Fruit fly (Drosophila melanogaster) whole organism, wandering third instar larva: Measurements from ENCODE around the gene Shal.

Experiments used
- Abd-B ChIP-seq: fragments of >200 bp; optimal IDR thresholded peaks from 2 replicates; lab custom pipeline; 2017; ENCODE audit warnings: missing biosample characterization, missing genetic modification characterization
- CG32264 ChIP-seq: fragments of 200-800 bp; sonication (Bioruptor generic); optimal IDR thresholded peaks from 2 replicates; lab custom pipeline; 2016; ENCODE audit warnings: missing biosample characterization, missing genetic modification characterization
- CG9705 ChIP-seq: fragments of 200-800 bp; sonication (Bioruptor generic); optimal IDR thresholded peaks from 2 replicates; lab custom pipeline; 2018; ENCODE audit warnings: missing biosample characterization, mild to moderate bottlenecking, missing genetic modification characterization
- CrebA ChIP-seq: fragments of 200-800 bp; sonication (Bioruptor generic); optimal IDR thresholded peaks from 2 replicates; lab custom pipeline; 2016; ENCODE audit warnings: missing biosample characterization, mild to moderate bottlenecking, missing genetic modification characterization, borderline replicate concordance
- Dfd ChIP-seq: fragments of >200 bp; optimal IDR thresholded peaks from 2 replicates; lab custom pipeline; 2017; ENCODE audit warnings: missing biosample characterization, missing genetic modification characterization
- Dif ChIP-seq: fragments of 200-275, 200-300 bp; sonication (Bioruptor generic); optimal IDR thresholded peaks from 2 replicates; lab custom pipeline; 2018; ENCODE audit warnings: missing biosample characterization, missing genetic modification characterization; ENCODE audit not compliant: partially characterized antibody
- GATAd ChIP-seq: sonication (Bioruptor generic); optimal IDR thresholded peaks from 2 replicates; lab custom pipeline; 2016; ENCODE audit warnings: missing biosample characterization, missing genetic modification characterization
- HLH106 ChIP-seq: fragments of 200-800 bp; optimal IDR thresholded peaks from 3 replicates; lab custom pipeline; 2019; ENCODE audit warnings: missing biosample characterization, mild to moderate bottlenecking, missing genetic modification characterization, moderate library complexity
- Hnf4 ChIP-seq: fragments of 200-800 bp; sonication (Bioruptor generic); optimal IDR thresholded peaks from 2 replicates; lab custom pipeline; 2016; ENCODE audit warnings: missing biosample characterization, mild to moderate bottlenecking, missing genetic modification characterization
- Hr78 ChIP-seq: fragments of >200 bp; optimal IDR thresholded peaks from 2 replicates; lab custom pipeline; 2017; ENCODE audit warnings: missing biosample characterization, missing genetic modification characterization
- Mio ChIP-seq: sonication (Bioruptor generic); optimal IDR thresholded peaks from 2 replicates; lab custom pipeline; 2016; ENCODE audit warnings: missing biosample characterization, missing genetic modification characterization
- Myc ChIP-seq: fragments of >200 bp; optimal IDR thresholded peaks from 2 replicates; lab custom pipeline; 2017
- N ChIP-seq: fragments of >200 bp; optimal IDR thresholded peaks from 2 replicates; lab custom pipeline; 2018; ENCODE audit warnings: missing biosample characterization, missing external identifiers, missing genetic modification characterization
- OdsH ChIP-seq: fragments of 200-800 bp; sonication (Bioruptor generic); optimal IDR thresholded peaks from 2 replicates; lab custom pipeline; 2016; ENCODE audit warnings: missing biosample characterization, mild to moderate bottlenecking, missing genetic modification characterization
- Sp1 ChIP-seq: fragments of 200-800 bp; sonication (Bioruptor generic); optimal IDR thresholded peaks from 3 replicates; lab custom pipeline; 2019; ENCODE audit warnings: missing biosample characterization, mild to moderate bottlenecking, missing genetic modification characterization, moderate library complexity
- br ChIP-seq: fragments of 200-800 bp; sonication (Bioruptor generic); optimal IDR thresholded peaks from 2 replicates; lab custom pipeline; 2016; ENCODE audit warnings: missing biosample characterization, missing genetic modification characterization
- brk ChIP-seq: fragments of 200-800 bp; sonication (Bioruptor generic); optimal IDR thresholded peaks from 2 replicates; lab custom pipeline; 2016; ENCODE audit warnings: missing biosample characterization, mild to moderate bottlenecking, missing genetic modification characterization
- dmrt93B ChIP-seq: fragments of 200-800 bp; sonication (Bioruptor generic); optimal IDR thresholded peaks from 2 replicates; lab custom pipeline; 2018; ENCODE audit warnings: missing biosample characterization, mild to moderate bottlenecking, missing genetic modification characterization
- ey ChIP-seq: fragments of 200-800 bp; sonication (Bioruptor generic); optimal IDR thresholded peaks from 2 replicates; lab custom pipeline; 2016; ENCODE audit warnings: missing biosample characterization, missing genetic modification characterization
- foxo ChIP-seq, 2 experiments: fragments of 200-800 bp; sonication (Bioruptor generic); optimal IDR thresholded peaks; 2 replicates in 1 of 2; 3 replicates in 1 of 2; lab custom pipeline; 2016 to 2017; ENCODE audit warnings: missing biosample characterization in 2 of 2, missing genetic modification characterization in 2 of 2
- fru ChIP-seq: fragments of 200-800 bp; sonication (Bioruptor generic); optimal IDR thresholded peaks from 3 replicates; lab custom pipeline; 2016; ENCODE audit warnings: missing biosample characterization, mild to moderate bottlenecking, missing genetic modification characterization
- h ChIP-seq: fragments of 200-800 bp; sonication (Bioruptor generic); optimal IDR thresholded peaks from 3 replicates; lab custom pipeline; 2016; ENCODE audit warnings: missing biosample characterization, mild to moderate bottlenecking, missing genetic modification characterization
- jim ChIP-seq: fragments of 175-275, 200-325 bp; sonication (Bioruptor generic); optimal IDR thresholded peaks from 2 replicates; lab custom pipeline; 2016; ENCODE audit warnings: missing biosample characterization, mild to moderate bottlenecking, missing genetic modification characterization
- lola ChIP-seq: fragments of >200 bp; optimal IDR thresholded peaks from 2 replicates; lab custom pipeline; 2017; ENCODE audit warnings: missing biosample characterization, missing genetic modification characterization
- pan ChIP-seq: fragments of >200 bp; optimal IDR thresholded peaks from 2 replicates; lab custom pipeline; 2017
- psq ChIP-seq: fragments of 200-800 bp; sonication (Bioruptor generic); optimal IDR thresholded peaks from 3 replicates; lab custom pipeline; 2017; ENCODE audit warnings: missing biosample characterization, mild to moderate bottlenecking, missing genetic modification characterization, moderate library complexity
- rgr ChIP-seq: fragments of 200-800 bp; sonication (Bioruptor generic); optimal IDR thresholded peaks from 3 replicates; lab custom pipeline; 2016; ENCODE audit warnings: missing biosample characterization, mild to moderate bottlenecking, missing genetic modification characterization
- sage ChIP-seq: fragments of 200-800 bp; sonication (Bioruptor generic); optimal IDR thresholded peaks from 2 replicates; lab custom pipeline; 2016; ENCODE audit warnings: missing biosample characterization, mild to moderate bottlenecking, missing genetic modification characterization
- sv ChIP-seq: fragments of 200-800 bp; sonication (Bioruptor generic); optimal IDR thresholded peaks from 3 replicates; lab custom pipeline; 2016; ENCODE audit warnings: missing biosample characterization, missing genetic modification characterization
- tai ChIP-seq: sonication (Bioruptor generic); optimal IDR thresholded peaks from 2 replicates; lab custom pipeline; 2016; ENCODE audit warnings: missing biosample characterization, missing genetic modification characterization
- usp ChIP-seq: fragments of >200 bp; optimal IDR thresholded peaks from 2 replicates; lab custom pipeline; 2017; ENCODE audit warnings: missing biosample characterization, missing genetic modification characterization
- woc ChIP-seq: sonication (Bioruptor generic); optimal IDR thresholded peaks from 2 replicates; lab custom pipeline; 2016; ENCODE audit warnings: missing biosample characterization, mild to moderate bottlenecking, missing genetic modification characterization

Shal gene

dm6 chr3L:19575650-19576049, 8.7 kb downstream of the Shal start (continued):
- TF ChIP-seq fru (GFP tag; lab: Kevin White, UChicago) (peak; percentile 59), h (GFP tag; lab: Kevin White, UChicago) (peak; percentile 69), Hr78 (GFP tag; lab: Kevin White, UChicago) (no peak), Hnf4 (GFP tag; lab: Kevin White, UChicago) (peak; percentile 82), Sp1 (GFP tag; lab: Kevin White, UChicago) (no peak), brk (GFP tag; lab: Kevin White, UChicago) (peak; percentile 61), Dif (GFP tag; lab: Kevin White, UChicago) (no peak)

dm6 chr3L:19574452-19574851, 9.9 kb downstream of the Shal start:
- TF ChIP-seq Dfd (GFP tag; lab: Kevin White, UChicago) (peak; percentile 92), dmrt93B (GFP tag; lab: Kevin White, UChicago) (no peak)
- TF ChIP-seq, all 38 proteins: peak for 1

- no peak for TF ChIP-seq fru (GFP tag; lab: Kevin White, UChicago)
- no peak for TF ChIP-seq sv
- no peak for TF ChIP-seq GATAd
- no peak for TF ChIP-seq N (GFP tag; lab: Kevin White, UChicago)
- TF ChIP-seq br = no peak
Measured at dm6 chr3L:19569407-19569806, 15.0 kb downstream of the Shal start.

dm6 chr3L:19568999-19569398, 15.4 kb downstream of the Shal start:
- TF ChIP-seq tai (GFP tag; lab: Kevin White, UChicago) (no peak), Myc (peak; percentile 42)

dm6 chr3L:19566127-19566526, 18.2 kb downstream of the Shal start:
- no peak for TF ChIP-seq rgr (GFP tag; lab: Kevin White, UChicago)
- no peak for TF ChIP-seq jim (GFP tag; lab: Kevin White, UChicago)
- no peak for TF ChIP-seq woc
- no peak for TF ChIP-seq sv
- no peak for TF ChIP-seq CG9705 (GFP tag; lab: Kevin White, UChicago)
- no peak for TF ChIP-seq HLH106 (tag; lab: Kevin White, UChicago)
- no peak for TF ChIP-seq lola (GFP tag; lab: Kevin White, UChicago)
- TF ChIP-seq Mio (GFP tag; lab: Kevin White, UChicago) = no peak
- no peak for TF ChIP-seq Hr78 (GFP tag; lab: Kevin White, UChicago)
- TF ChIP-seq fru (GFP tag; lab: Kevin White, UChicago) = no peak
- TF ChIP-seq brk (GFP tag; lab: Kevin White, UChicago) = no peak
- no peak for TF ChIP-seq psq (GFP tag; lab: Kevin White, UChicago)
- no peak for TF ChIP-seq ey (GFP tag; lab: Kevin White, UChicago)
- TF ChIP-seq Abd-B (GFP tag; lab: Kevin White, UChicago) = no peak
- no peak for TF ChIP-seq CrebA
- TF ChIP-seq foxo (GFP tag; optimal IDR thresholded peaks at IDR 0.05; lab: Kevin White, UChicago) = no peak
- TF ChIP-seq CG32264 = no peak

- TF ChIP-seq tai (GFP tag; lab: Kevin White, UChicago) (no peak), Hnf4 (GFP tag; lab: Kevin White, UChicago) (no peak), Dif (GFP tag; lab: Kevin White, UChicago) (no peak), psq (GFP tag; lab: Kevin White, UChicago) (no peak), OdsH (GFP tag; lab: Kevin White, UChicago) (no peak), brk (GFP tag; lab: Kevin White, UChicago) (no peak), HLH106 (tag; lab: Kevin White, UChicago) (no peak), jim (GFP tag; lab: Kevin White, UChicago) (no peak), GATAd (no peak), sage (no peak), pan (lab: Kevin White, UChicago) (no peak), fru (GFP tag; lab: Kevin White, UChicago) (no peak), h (GFP tag; lab: Kevin White, UChicago) (no peak), usp (no peak), lola (GFP tag; lab: Kevin White, UChicago) (no peak), Myc (no peak), CrebA (no peak), br (no peak)
Measured at dm6 chr3L:19564905-19565700, 19.3 kb downstream of the Shal start.
